Fruit fly (Drosophila melanogaster): ENCODE data around the gene ko.

Gene ko

dm6 chr3L:21041952-21042933 lies 88.7 kb downstream of the ko start (continued):
- no peak for TF ChIP-seq hkb (optimal IDR thresholded peaks at IDR 0.05)
- TF ChIP-seq hkb (GFP tag; IDR thresholded peaks at IDR 0.05): peak; percentile 32; the same call in 1 of the 2 replicates
- no peak for TF ChIP-seq insv (GFP tag; optimal IDR thresholded peaks at IDR 0.05)
- TF ChIP-seq slbo (GFP tag; IDR thresholded peaks at IDR 0.05): peak; percentile 50
- TF ChIP-seq sens (GFP tag): peak; percentile 30
- TF ChIP-seq knrl (GFP tag; IDR thresholded peaks at IDR 0.05; ENCODE audit: partially characterized antibody): no peak
- TF ChIP-seq ci (GFP tag; IDR thresholded peaks at IDR 0.05): peak; percentile 56; the same call in 1 of the 3 replicates
- 0 out of 2 replicates have a peak, but pooled peaks have one; percentile 5 for TF ChIP-seq sisA (GFP tag; IDR thresholded peaks at IDR 0.05)
- TF ChIP-seq Taf1 (GFP tag; IDR thresholded peaks at IDR 0.05): 0 out of 2 replicates have a peak, but pooled peaks have one; percentile 20
- TF ChIP-seq Med (GFP tag): peak; percentile 85
- TF ChIP-seq PHDP (tag; optimal IDR thresholded peaks at IDR 0.05): peak; percentile 19
- TF ChIP-seq sim (GFP tag; IDR thresholded peaks at IDR 0.05): no peak
- no peak for TF ChIP-seq CG16779 (GFP tag; IDR thresholded peaks at IDR 0.05)
- TF ChIP-seq CG4730 (GFP tag; IDR thresholded peaks at IDR 0.05): 0 out of 2 replicates have a peak, but pooled peaks have one; percentile 34
- peak; percentile 25 for TF ChIP-seq CG7556 (GFP tag; optimal IDR thresholded peaks at IDR 0.05)
- TF ChIP-seq Sox102F (GFP tag; optimal IDR thresholded peaks at IDR 0.05): peak; percentile 21
- TF ChIP-seq Pdp1 (GFP tag; optimal IDR thresholded peaks at IDR 0.05): peak in 1 of 2 experiments; percentile 1
- peak; percentile 7 for TF ChIP-seq CG13894 (tag; optimal IDR thresholded peaks at IDR 0.05)
- peak; percentile 18; the same call in 1 of the 3 replicates for TF ChIP-seq H15 (GFP tag; IDR thresholded peaks at IDR 0.05)
- TF ChIP-seq tgo (GFP tag; IDR thresholded peaks at IDR 0.05): 0 out of 3 replicates have a peak, but pooled peaks have one; percentile 14
- TF ChIP-seq Hsf (GFP tag; optimal IDR thresholded peaks at IDR 0.05): peak; percentile 6
- no peak for TF ChIP-seq ttk (GFP tag; IDR thresholded peaks at IDR 0.05)
- peak; percentile 12; the same call in 1 of the 2 replicates for TF ChIP-seq CG32532 (GFP tag; IDR thresholded peaks at IDR 0.05)
- peak in 1 of 2 experiments; percentile 59 for TF ChIP-seq Hr51 (GFP tag; optimal IDR thresholded peaks at IDR 0.05)
- TF ChIP-seq CG15269 (tag; optimal IDR thresholded peaks at IDR 0.05): peak; percentile 46
- TF ChIP-seq CG2678 (tag; optimal IDR thresholded peaks at IDR 0.05): peak; percentile 40
- TF ChIP-seq Oli (tag; optimal IDR thresholded peaks at IDR 0.05): peak; percentile 49
- TF ChIP-seq CG7372 (GFP tag; IDR thresholded peaks at IDR 0.05): 0 out of 2 replicates have a peak, but pooled peaks have one; percentile 7
- peak; percentile 40; the same call in 1 of the 2 replicates for TF ChIP-seq HLH3B (GFP tag; IDR thresholded peaks at IDR 0.05)
- no peak for TF ChIP-seq Bteb2 (GFP tag; optimal IDR thresholded peaks at IDR 0.05)
- peak; percentile 73 for TF ChIP-seq Nf-YC (tag; optimal IDR thresholded peaks at IDR 0.05)
- no peak for TF ChIP-seq rib (GFP tag; IDR thresholded peaks at IDR 0.05)
- peak; percentile 46; the same call in 1 of the 2 replicates for TF ChIP-seq Ada2b (GFP tag; IDR thresholded peaks at IDR 0.05)
- peak; percentile 44 for TF ChIP-seq lab (GFP tag; optimal IDR thresholded peaks at IDR 0.05)
- TF ChIP-seq CG10565 (GFP tag; optimal IDR thresholded peaks at IDR 0.05): no peak
- TF ChIP-seq CG12391 (tag; optimal IDR thresholded peaks at IDR 0.05): peak; percentile 8
- TF ChIP-seq CG3281 (GFP tag; optimal IDR thresholded peaks at IDR 0.05): peak; percentile 12
- peak; percentile 47 for TF ChIP-seq dmrt99B (tag; optimal IDR thresholded peaks at IDR 0.05)
- peak; percentile 40 for TF ChIP-seq phol (tag; optimal IDR thresholded peaks at IDR 0.05)
- peak; percentile 41 for TF ChIP-seq CG10147 (GFP tag; optimal IDR thresholded peaks at IDR 0.05)
- TF ChIP-seq sna (GFP tag; IDR thresholded peaks at IDR 0.05; ENCODE audit: partially characterized antibody): no peak
- no peak for TF ChIP-seq sqz (GFP tag; optimal IDR thresholded peaks at IDR 0.05)
- peak; percentile 25; the same call in 1 of the 2 replicates for TF ChIP-seq NFAT (GFP tag; IDR thresholded peaks at IDR 0.05)
- peak; percentile 6 for TF ChIP-seq CG30403 (GFP tag; optimal IDR thresholded peaks at IDR 0.05)
- peak; percentile 15 for TF ChIP-seq Dip3 (GFP tag; optimal IDR thresholded peaks at IDR 0.05)
- peak; percentile 68 for TF ChIP-seq dysf (GFP tag; IDR thresholded peaks at IDR 0.05)
- peak; percentile 43 for TF ChIP-seq CG2120 (GFP tag; optimal IDR thresholded peaks at IDR 0.05)
- TF ChIP-seq Drgx (GFP tag; IDR thresholded peaks at IDR 0.05): peak; percentile 63
